Fruit fly (Drosophila melanogaster): ENCODE results near the gene CG9667.

- no peak for TF ChIP-seq CG8478 (optimal IDR thresholded peaks at IDR 0.05)
- TF ChIP-seq CTCF (optimal IDR thresholded peaks at IDR 0.05): no peak
Observed at dm6 chr3R:8152578-8153191, 26.5 kb upstream of the CG9667 start.
